Fruit fly (Drosophila melanogaster) whole organism, prepupa: ENCODE data around the gene CG5828.

Source experiments
- CG10631 ChIP-seq: fragments of 200-800 bp; sonication (Bioruptor generic); optimal IDR thresholded peaks from 2 replicates; lab custom pipeline; 2016; ENCODE audit warnings: missing biosample characterization, missing genetic modification characterization
- CG1621 ChIP-seq: fragments of 200-800 bp; sonication (Bioruptor generic); optimal IDR thresholded peaks from 3 replicates; lab custom pipeline; 2018; ENCODE audit warnings: missing biosample characterization, mild to moderate bottlenecking, missing genetic modification characterization
- CG16779 ChIP-seq: fragments of 200-800 bp; sonication (Bioruptor generic); optimal IDR thresholded peaks from 3 replicates; lab custom pipeline; 2017; ENCODE audit warnings: missing biosample characterization, mild to moderate bottlenecking, missing genetic modification characterization
- CG3032 ChIP-seq: fragments of 200-800 bp; optimal IDR thresholded peaks from 2 replicates; lab custom pipeline; 2019; ENCODE audit warnings: missing biosample characterization, mild to moderate bottlenecking, missing genetic modification characterization, moderate library complexity
- achi ChIP-seq: fragments of 200-800 bp; sonication (Bioruptor generic); optimal IDR thresholded peaks from 3 replicates; lab custom pipeline; 2016; ENCODE audit warnings: missing biosample characterization, missing genetic modification characterization
- dsx ChIP-seq: fragments of 200-800 bp; optimal IDR thresholded peaks from 3 replicates; lab custom pipeline; 2019; ENCODE audit warnings: missing biosample characterization, mild to moderate bottlenecking, missing genetic modification characterization, moderate library complexity; ENCODE audit not compliant: poor library complexity, severe bottlenecking
- eg ChIP-seq: fragments of 200-800 bp; sonication (Bioruptor generic); IDR thresholded peaks from 3 replicates; pipeline ENCODE4 v1.3.6; 2022; ENCODE audit warnings: missing biosample characterization, missing genetic modification characterization
- esn ChIP-seq: fragments of 200-800 bp; sonication (Bioruptor generic); optimal IDR thresholded peaks from 2 replicates; lab custom pipeline; 2016; ENCODE audit warnings: missing biosample characterization, mild to moderate bottlenecking, missing genetic modification characterization, moderate library complexity
- fkh ChIP-seq: fragments of 200-800 bp; sonication (Bioruptor generic); optimal IDR thresholded peaks from 3 replicates; lab custom pipeline; 2017; ENCODE audit warnings: missing biosample characterization, mild to moderate bottlenecking, missing genetic modification characterization, moderate library complexity
- lz ChIP-seq: fragments of 200-800 bp; sonication (Bioruptor generic); optimal IDR thresholded peaks from 3 replicates; lab custom pipeline; 2016; ENCODE audit warnings: missing biosample characterization, missing genetic modification characterization

DNA sequence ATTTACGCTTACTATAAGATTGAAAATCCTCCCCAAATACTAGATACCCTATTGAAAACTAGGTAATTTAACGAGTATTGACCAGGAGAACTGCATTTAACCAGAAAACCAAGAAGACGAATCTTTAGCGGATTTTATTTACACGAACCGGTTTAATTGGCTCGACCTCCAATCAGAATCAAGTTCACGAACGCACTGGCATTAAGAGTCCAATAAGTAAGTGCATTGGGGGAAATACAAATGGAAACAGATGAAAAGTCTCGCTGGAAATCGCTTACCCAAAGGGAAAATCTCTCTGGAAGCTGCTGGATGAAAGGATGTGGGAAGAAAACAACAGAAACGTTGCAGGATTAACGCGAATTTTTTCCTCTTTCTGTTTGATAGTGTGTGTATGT is 1.2 kb upstream of the CG5828 start:
- TF ChIP-seq CG16779 (no peak), CG1621 (tag; lab: Kevin White, UChicago) (no peak), lz (no peak), CG10631 (GFP tag; lab: Kevin White, UChicago) (no peak), fkh (GFP tag; lab: Kevin White, UChicago) (no peak), dsx (GFP tag; lab: Kevin White, UChicago) (no peak), achi (GFP tag; lab: Kevin White, UChicago) (no peak), eg (no peak), esn (GFP tag; lab: Kevin White, UChicago) (no peak), CG3032 (tag; lab: Kevin White, UChicago) (no peak)
